Worm (Caenorhabditis elegans): Measurements from ENCODE around the gene grdn-1.

ce11 chrV:18662333-18662732 lies 69.8 kb downstream of the grdn-1 start:
- TF ChIP-seq snpc-4 (tag; optimal IDR thresholded peaks at IDR 0.05) (no peak), mdl-1 (tag; optimal IDR thresholded peaks at IDR 0.05) (no peak), hlh-4 (tag; optimal IDR thresholded peaks at IDR 0.05) (no peak), lir-3 (tag; optimal IDR thresholded peaks at IDR 0.05; ENCODE audit: poor library complexity) (no peak), nhr-237 (tag; optimal IDR thresholded peaks at IDR 0.05) (no peak), unc-62 (GFP tag; optimal IDR thresholded peaks at IDR 0.05) (no peak), rnt-1 (tag; optimal IDR thresholded peaks at IDR 0.05) (no peak), C34B4.2 (tag; optimal IDR thresholded peaks at IDR 0.05) (no peak), hpl-2 (GFP tag; optimal IDR thresholded peaks at IDR 0.05) (no peak), tbx-2 (tag; optimal IDR thresholded peaks at IDR 0.05) (no peak), nhr-77 (tag; optimal IDR thresholded peaks at IDR 0.05) (no peak), egl-27 (tag; optimal IDR thresholded peaks at IDR 0.05) (no peak), aly-2 (tag; optimal IDR thresholded peaks at IDR 0.05) (no peak)

All from whole organism, L1 larva.